Fruit fly (Drosophila melanogaster): ENCODE measurements around the gene Polr1C.

Gene Polr1C

DNA sequence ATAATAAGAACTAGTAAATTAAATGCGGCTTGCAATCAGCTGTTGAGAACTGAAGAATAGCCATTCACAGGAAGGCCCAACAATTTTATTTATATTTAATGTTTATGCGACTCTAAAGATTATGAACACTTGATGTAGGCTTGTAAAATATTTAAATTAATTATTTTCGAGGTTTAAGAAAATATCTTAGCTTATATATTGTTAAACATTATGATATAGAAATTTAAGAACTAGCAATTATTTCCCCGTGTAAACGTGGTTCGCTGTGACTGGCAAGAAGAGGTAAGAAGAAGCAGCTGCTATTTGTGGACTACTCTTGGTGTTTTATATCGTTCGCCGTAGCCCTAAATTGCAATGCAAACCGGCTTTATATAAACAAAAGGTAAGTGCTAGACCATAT is 23.5 kb upstream of the Polr1C start, which contains the start of the genes mRpL24 and betaggt-I (continued):
- peak; percentile 98 for TF ChIP-seq OdsH (GFP tag; optimal IDR thresholded peaks at IDR 0.05)
- TF ChIP-seq Sox15 (GFP tag; optimal IDR thresholded peaks at IDR 0.05) = peak; percentile 96
- TF ChIP-seq CG6792 (GFP tag; optimal IDR thresholded peaks at IDR 0.05) = peak; percentile 96
- peak; percentile 96 for TF ChIP-seq CG10669 (GFP tag; optimal IDR thresholded peaks at IDR 0.05)
- peak; percentile 98 for TF ChIP-seq CG10631 (GFP tag; optimal IDR thresholded peaks at IDR 0.05)
- peak; percentile 95 for TF ChIP-seq achi (GFP tag; optimal IDR thresholded peaks at IDR 0.05)
- TF ChIP-seq eg (GFP tag; IDR thresholded peaks at IDR 0.05) = peak; percentile 99
- peak; percentile 92 for TF ChIP-seq CG11902 (GFP tag; optimal IDR thresholded peaks at IDR 0.05)
- TF ChIP-seq CG6276 (GFP tag; optimal IDR thresholded peaks at IDR 0.05) = peak; percentile 92
- peak; percentile 97 for TF ChIP-seq dsx (GFP tag; optimal IDR thresholded peaks at IDR 0.05; ENCODE audit: poor library complexity, severe bottlenecking)
- TF ChIP-seq Sox14 (GFP tag; optimal IDR thresholded peaks at IDR 0.05) = peak; percentile 96
- TF ChIP-seq Eip93F (GFP tag; optimal IDR thresholded peaks at IDR 0.05) = peak; percentile 81
- peak; percentile 91 for TF ChIP-seq CG1621 (tag; optimal IDR thresholded peaks at IDR 0.05)
- peak; percentile 91 for TF ChIP-seq fd59A (GFP tag; optimal IDR thresholded peaks at IDR 0.05)
- TF ChIP-seq fkh (GFP tag; optimal IDR thresholded peaks at IDR 0.05) = peak; percentile 87
- TF ChIP-seq CG34406 (GFP tag; optimal IDR thresholded peaks at IDR 0.05) = peak; percentile 97
- peak; percentile 97 for TF ChIP-seq CG32006 (GFP tag; optimal IDR thresholded peaks at IDR 0.05)
- TF ChIP-seq vri (GFP tag; optimal IDR thresholded peaks at IDR 0.05) = peak; percentile 89
- TF ChIP-seq acj6 (GFP tag; optimal IDR thresholded peaks at IDR 0.05) = peak; percentile 97
- TF ChIP-seq Hr39 (GFP tag; optimal IDR thresholded peaks at IDR 0.05) = peak; percentile 90
- TF ChIP-seq Met (GFP tag; optimal IDR thresholded peaks at IDR 0.05) = peak; percentile 95
- peak; percentile 85 for TF ChIP-seq CG6854 (GFP tag; optimal IDR thresholded peaks at IDR 0.05)
- peak; percentile 90 for TF ChIP-seq Ets21C (GFP tag; optimal IDR thresholded peaks at IDR 0.05)
- peak; percentile 96 for TF ChIP-seq svp (GFP tag)
- TF ChIP-seq esn (GFP tag; optimal IDR thresholded peaks at IDR 0.05) = peak; percentile 98
- TF ChIP-seq Hr4 (GFP tag; optimal IDR thresholded peaks at IDR 0.05) = peak; percentile 95
- TF ChIP-seq CG4318 (GFP tag; optimal IDR thresholded peaks at IDR 0.05) = peak; percentile 94
- peak; percentile 97 for TF ChIP-seq CG15336 (GFP tag; IDR thresholded peaks at IDR 0.05)
- TF ChIP-seq CG9139 (GFP tag; optimal IDR thresholded peaks at IDR 0.05) = peak; percentile 93
- peak; percentile 96 for TF ChIP-seq CG11294 (GFP tag; IDR thresholded peaks at IDR 0.05)
- peak; percentile 90 for TF ChIP-seq CG7368 (GFP tag; optimal IDR thresholded peaks at IDR 0.05)

DNA sequence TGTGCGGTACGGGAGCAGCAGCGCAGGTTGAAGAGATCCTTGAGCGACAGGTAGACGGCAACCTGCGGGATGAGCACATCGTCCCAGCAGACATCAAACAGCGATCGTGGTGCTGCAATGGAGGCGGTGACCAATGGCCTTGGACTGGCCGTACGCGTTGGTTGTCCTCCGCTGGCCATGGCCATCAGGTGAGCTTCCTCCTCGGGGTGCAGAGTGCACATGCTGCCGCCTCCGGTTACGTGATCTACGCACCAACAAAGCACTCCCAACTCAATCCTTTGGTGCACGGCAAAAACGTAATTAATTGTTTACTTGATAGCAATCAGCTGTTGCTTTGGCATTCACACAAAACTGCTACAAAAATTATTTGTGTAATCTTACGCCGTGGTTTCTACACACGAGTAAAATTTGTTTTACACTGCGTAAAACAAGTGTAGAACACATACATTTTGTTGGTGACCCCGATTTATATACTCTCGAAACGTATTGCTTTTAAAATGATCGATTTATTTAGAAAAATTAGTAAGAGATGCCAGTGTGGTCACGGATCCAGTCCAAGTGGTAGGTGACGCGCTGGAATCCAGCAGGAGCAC is 19.3 kb upstream of the Polr1C start, which contains the start of gene jet:
Gene jet (minus strand): TSS at position 332 of the 593 bp plus-strand sequence.
- TF ChIP-seq fkh (GFP tag; optimal IDR thresholded peaks at IDR 0.05) = peak; percentile 63
- peak; percentile 91 for TF ChIP-seq CG8319 (GFP tag; optimal IDR thresholded peaks at IDR 0.05)
- no peak for TF ChIP-seq esn (GFP tag; optimal IDR thresholded peaks at IDR 0.05)

- TF ChIP-seq Hr38 (GFP tag; optimal IDR thresholded peaks at IDR 0.05) (no peak), Eip93F (GFP tag; optimal IDR thresholded peaks at IDR 0.05) (no peak), CG7368 (GFP tag; optimal IDR thresholded peaks at IDR 0.05) (no peak), pdm3 (GFP tag; optimal IDR thresholded peaks at IDR 0.05) (no peak), CG10669 (GFP tag; optimal IDR thresholded peaks at IDR 0.05) (no peak), OdsH (GFP tag; optimal IDR thresholded peaks at IDR 0.05) (no peak), Eip78C (GFP tag) (no peak), dac (GFP tag; optimal IDR thresholded peaks at IDR 0.05) (no peak), fd85E (GFP tag; optimal IDR thresholded peaks at IDR 0.05) (no peak), CG16779 (tag; optimal IDR thresholded peaks at IDR 0.05) (no peak), vri (GFP tag; optimal IDR thresholded peaks at IDR 0.05) (no peak), CG3032 (tag; optimal IDR thresholded peaks at IDR 0.05) (no peak), spab (GFP tag; optimal IDR thresholded peaks at IDR 0.05) (no peak), CG4318 (GFP tag; optimal IDR thresholded peaks at IDR 0.05) (no peak), CG8319 (GFP tag; optimal IDR thresholded peaks at IDR 0.05) (no peak), CG6854 (GFP tag; optimal IDR thresholded peaks at IDR 0.05) (no peak)
Measured at dm6 chr2L:4950667-4951066, 18.1 kb upstream of the Polr1C start, which contains the start of gene Jon25Biii. TSS of gene Jon25Biii (minus strand) at chr2L:4950767.
